Fruit fly (Drosophila melanogaster) S2 (cell line): ENCODE data around the gene EMC10.

ENCODE experiments used
- CG8478 ChIP-seq: fragments of >200 bp; optimal IDR thresholded peaks from 2 replicates; lab custom pipeline; 2018
- CTCF ChIP-seq, 2 experiments: fragments of >200 bp; optimal IDR thresholded peaks; 2 replicates each; lab custom pipeline; 2018

The EMC10 gene

DNA sequence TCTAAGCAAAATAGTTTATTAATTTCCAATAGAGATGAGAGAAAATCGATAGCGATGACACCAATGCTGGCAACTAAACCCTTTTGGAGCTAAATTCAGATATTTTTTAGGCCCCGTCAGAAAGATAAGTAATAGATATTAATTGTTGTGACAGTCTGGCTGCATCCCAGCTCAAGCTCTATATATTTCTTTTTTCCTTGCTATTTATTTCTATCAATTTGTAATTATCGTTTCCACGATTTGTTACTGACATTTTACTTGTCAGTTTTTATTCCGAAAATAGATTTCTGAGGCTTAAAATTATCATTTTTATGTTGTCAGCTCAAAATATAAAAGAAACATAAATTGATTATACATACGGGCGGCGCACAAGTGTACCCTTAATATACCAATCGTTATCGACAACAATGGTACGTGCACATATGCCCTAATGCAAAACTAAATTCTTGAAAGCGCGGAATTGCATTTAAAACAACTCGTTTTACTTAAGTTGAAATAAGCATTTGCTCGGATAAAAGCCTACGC lies 5.0 kb upstream of the EMC10 start, which contains the start of the genes CRIF and SMC5:
Gene CRIF (minus strand): TSS at position 51 of the 525 bp plus-strand sequence.
Gene SMC5 (plus strand): TSS at position 329 of the 525 bp plus-strand sequence.
- TF ChIP-seq CG8478 (lab: Kevin White, UChicago) (no peak), CTCF (optimal IDR thresholded peaks at IDR 0.05; lab: Kevin White, UChicago) (no peak)

DNA sequence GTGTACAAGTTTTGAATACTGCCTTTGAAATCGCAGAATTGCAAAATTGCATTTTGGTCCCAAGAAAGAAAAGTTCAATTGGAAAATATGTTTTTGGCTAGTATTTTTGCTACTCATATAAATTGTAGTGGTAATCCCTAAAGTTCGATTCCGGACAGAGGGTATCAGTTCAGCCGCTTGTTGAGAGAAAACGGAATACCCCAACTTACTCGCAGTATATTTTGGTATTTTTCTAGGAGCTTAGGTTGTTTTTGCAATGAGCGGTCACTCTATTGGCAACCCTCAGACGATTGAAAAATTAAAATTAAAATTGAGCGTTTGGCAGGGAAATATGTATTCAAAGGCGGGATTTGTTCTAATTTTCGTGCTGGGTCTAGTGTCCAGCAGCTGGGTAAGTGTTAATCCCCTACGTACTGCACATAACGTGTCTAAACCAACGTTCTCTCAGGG lies 390 bp downstream of the EMC10 start:
- TF ChIP-seq CG8478 (lab: Kevin White, UChicago) (no peak), CTCF (optimal IDR thresholded peaks at IDR 0.05; lab: Kevin White, UChicago) (no peak)

DNA sequence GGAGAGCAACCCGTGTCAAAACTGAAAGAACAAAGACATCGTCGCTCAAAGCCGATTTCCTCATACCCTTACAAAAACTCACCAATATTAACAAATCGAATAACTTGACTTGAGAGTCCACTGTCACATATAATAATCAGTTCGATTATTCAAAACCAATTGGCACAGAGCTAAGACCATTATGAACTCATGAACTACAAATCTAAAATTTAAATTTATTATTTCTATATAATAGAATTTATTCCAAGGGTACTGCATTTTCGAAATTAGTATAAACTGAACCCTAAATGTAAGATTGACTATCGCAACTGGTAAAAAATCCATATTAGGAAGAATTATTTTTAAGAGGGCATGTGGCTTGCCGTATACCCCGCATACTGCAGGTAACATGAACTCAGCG lies 8.1 kb downstream of the EMC10 start:
- no peak for TF ChIP-seq CTCF (optimal IDR thresholded peaks at IDR 0.05; lab: Kevin White, UChicago)
- TF ChIP-seq CG8478 (lab: Kevin White, UChicago): no peak

DNA sequence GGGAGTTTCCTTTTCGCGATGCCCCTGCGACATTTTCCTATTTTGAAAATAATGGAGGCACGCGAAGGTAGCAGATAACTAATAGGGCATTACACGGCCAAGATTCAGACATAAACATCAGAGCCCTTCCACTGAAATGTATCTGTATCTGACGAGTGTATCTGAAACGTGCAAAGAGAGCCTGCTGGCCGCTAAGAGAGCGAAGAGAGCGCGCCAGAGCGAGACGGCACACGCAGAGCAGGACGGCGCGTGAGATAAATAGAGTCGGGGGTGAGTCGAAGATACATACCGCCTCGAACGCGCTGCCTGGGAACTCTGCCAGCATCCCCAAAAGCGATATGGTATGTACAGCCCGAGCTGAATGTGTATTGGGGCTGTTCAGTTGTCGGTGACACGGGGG lies 10.8 kb downstream of the EMC10 start:
- TF ChIP-seq CG8478 (lab: Kevin White, UChicago) (no peak), CTCF (optimal IDR thresholded peaks at IDR 0.05; lab: Kevin White, UChicago) (peak in 1 of 2 experiments; percentile 3)

DNA sequence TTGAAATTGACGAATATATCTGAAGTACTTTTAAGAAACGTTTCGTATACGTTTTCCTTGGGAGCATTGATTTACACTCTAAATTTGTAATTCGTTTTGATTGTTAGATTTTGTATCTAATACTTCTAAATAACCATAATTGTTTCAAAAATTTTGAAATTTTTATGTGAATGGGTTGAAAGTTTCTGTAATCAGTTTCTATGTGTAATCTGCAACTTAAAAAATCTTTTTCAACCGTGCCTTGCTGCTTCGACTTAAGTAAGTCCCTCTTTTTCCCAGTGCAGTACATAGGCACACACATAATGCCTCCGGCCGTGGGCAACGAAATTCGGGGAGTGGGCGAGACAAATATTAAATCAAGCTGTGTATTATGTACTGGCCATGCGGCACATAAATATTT lies 11.5 kb downstream of the EMC10 start:
- TF ChIP-seq CG8478 (lab: Kevin White, UChicago) (no peak), CTCF (optimal IDR thresholded peaks at IDR 0.05; lab: Kevin White, UChicago) (no peak)

DNA sequence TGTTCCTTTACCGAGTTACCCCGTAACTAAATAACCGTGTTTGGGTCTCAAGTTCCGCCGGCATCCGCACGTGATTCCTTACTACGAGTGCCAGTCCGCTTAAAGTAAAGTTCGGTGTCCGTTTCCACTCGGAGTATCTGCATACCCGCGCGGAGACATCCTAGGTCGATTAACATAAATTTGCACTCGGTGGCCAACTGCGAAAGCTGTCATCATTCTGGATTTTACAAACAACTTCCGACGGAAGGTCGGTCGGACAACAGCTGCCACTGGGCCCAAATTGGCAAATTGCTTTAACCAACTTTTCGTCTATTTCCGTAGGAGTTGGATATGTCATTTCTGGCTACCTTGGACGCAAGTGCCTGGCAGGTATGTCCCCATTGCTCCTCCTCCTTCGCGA lies 12.6 kb downstream of the EMC10 start, which contains the start of gene TfAP-2:
Gene TfAP-2 (plus strand): TSS at position 301 of the 400 bp plus-strand sequence.
- no peak for TF ChIP-seq CTCF (optimal IDR thresholded peaks at IDR 0.05; lab: Kevin White, UChicago)
- no peak for TF ChIP-seq CG8478 (lab: Kevin White, UChicago)

DNA sequence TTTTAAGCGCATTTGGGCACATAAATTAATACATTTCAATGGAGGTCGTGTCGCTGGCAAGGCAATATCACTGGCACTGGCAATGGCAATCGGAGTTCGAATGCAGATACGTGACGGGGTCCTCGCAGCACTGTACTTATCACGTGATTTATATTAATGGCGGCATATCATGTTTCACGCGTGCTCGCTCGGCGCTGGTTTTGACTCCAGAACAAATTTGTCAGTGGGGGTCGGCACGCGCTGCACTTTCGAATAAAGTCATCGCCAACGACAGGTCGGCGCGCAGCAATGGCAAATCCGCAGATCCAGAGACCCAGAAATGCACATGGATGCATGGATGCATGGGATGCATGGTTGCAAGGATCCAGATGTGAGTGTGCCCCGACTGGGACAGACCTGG lies 17.3 kb downstream of the EMC10 start:
- TF ChIP-seq CTCF (optimal IDR thresholded peaks at IDR 0.05; lab: Kevin White, UChicago) (no peak), CG8478 (lab: Kevin White, UChicago) (no peak)

DNA sequence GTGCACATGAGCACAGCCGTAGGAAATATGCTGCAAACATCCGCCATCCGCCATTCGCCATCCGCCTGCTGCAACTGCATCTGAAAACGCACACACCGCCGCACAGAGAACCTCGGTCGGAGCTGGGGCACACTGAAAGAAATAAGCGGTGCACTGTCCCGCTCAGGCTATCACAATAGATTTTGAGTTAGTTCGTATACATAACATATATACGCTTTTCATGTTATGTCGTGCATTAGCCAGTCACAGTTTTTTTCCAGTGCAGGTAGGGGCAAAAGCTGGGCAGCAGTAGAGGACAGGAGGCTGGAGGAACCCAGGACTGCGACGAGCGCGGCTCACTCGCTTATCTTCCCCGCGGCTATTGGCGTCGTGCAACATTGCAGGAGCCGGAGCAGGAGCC lies 20.5 kb downstream of the EMC10 start:
- TF ChIP-seq CG8478 (lab: Kevin White, UChicago) (no peak), CTCF (optimal IDR thresholded peaks at IDR 0.05; lab: Kevin White, UChicago) (no peak)

DNA sequence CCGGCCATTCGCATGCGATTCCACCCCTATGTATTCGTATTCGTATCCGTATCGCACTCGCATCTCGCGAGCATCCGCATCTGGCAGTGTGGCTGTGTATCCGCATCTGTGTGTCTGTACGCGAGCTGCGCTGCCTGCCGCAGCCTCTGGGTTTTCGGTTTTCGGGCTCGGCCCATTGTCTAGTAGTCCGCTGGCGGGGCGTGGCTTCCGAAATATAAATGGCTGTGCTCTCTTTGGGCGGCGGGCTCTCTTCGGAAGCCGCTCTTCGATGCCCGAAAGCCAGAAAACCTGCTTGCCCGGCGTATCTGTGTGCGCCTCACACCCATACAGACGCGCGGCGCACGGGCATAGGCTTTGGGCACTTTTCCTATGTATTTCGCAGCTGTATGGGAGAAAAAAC lies 24.4 kb downstream of the EMC10 start:
- TF ChIP-seq CTCF (optimal IDR thresholded peaks at IDR 0.05; lab: Kevin White, UChicago) (no peak), CG8478 (lab: Kevin White, UChicago) (no peak)

DNA sequence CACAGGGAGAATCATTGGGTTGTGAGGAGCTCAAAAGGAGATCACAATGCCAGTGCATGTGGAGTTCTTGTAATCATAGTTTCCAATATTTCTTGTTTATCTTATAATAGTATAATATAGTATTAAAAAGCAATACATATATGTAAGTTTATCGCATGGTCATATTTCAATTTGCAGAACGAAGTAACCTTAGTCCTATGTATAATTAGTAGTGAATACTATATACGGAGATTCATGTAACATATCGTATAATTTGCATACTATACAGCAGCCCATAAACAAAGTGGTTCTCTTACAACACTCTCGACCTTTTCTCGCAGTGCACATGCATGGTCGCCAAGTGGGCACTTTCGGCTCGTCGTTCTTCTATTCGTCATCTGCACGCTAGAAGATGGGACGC lies 28.3 kb downstream of the EMC10 start:
- TF ChIP-seq CG8478 (lab: Kevin White, UChicago) (no peak), CTCF (optimal IDR thresholded peaks at IDR 0.05; lab: Kevin White, UChicago) (no peak)

DNA sequence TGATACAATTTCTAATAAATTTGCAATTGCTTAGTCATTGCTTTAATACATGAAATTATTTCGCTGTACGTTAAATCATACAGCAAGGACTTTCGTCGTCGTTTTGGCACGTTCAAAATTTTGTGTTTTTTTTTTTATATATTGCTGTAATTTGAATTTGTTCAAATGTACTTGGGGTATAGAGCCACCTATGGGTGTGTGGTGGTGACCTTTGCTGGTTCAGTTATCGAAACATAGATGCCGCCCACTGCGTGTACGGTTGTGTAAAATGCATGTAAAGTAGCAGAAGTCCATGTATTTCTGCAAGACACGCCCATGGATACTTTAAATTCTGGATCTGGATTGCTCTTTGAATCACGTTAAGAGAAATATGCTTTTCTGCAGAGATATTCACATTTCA lies 30.3 kb downstream of the EMC10 start:
- TF ChIP-seq CTCF (optimal IDR thresholded peaks at IDR 0.05; lab: Kevin White, UChicago): peak; percentile 99 to 100
- no peak for TF ChIP-seq CG8478 (lab: Kevin White, UChicago)

DNA sequence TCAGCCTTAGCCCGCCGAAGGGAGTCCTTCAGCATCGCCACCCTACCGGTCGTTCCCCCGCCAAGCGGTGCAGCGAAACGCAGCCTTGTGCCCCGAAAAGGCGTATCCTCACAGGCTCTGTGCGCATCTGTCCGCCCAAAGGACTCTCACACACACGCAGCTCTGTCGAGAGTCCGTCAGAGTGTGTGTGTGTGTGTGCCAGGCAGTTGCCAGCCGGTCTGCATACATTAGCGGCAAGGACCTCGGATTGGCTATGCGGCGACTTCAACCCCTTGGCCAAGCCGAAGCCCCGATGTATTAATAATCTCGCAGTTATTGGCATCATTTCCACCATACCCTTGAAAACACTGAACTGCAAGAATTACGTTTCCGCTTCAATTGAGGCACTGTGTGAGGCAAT lies 36.6 kb downstream of the EMC10 start:
- TF ChIP-seq CG8478 (lab: Kevin White, UChicago): no peak
- TF ChIP-seq CTCF (optimal IDR thresholded peaks at IDR 0.05; lab: Kevin White, UChicago): no peak

DNA sequence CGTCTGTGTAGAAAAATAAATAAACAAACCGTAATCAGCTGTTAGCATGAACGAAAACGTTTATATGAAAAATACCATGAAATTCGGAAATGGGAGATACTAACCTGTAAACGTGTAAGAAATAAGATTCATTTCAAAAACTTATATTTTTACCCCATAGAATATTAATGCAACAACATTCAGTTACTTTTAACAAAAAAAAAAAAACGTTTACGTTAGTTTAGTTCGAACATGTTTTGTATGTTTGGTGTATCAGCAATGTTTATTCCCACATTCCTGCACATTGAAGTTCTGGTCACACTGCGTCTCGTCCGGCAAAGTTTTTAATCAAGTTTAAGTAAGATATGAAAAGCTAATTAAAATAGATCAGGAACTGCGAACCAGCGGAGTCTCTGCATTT lies 43.4 kb downstream of the EMC10 start, which contains the start of the genes S1P and CG11307:
Gene S1P (minus strand): TSS at position 23 of the 400 bp plus-strand sequence.
Gene CG11307 (plus strand): TSS at position 270 of the 400 bp plus-strand sequence.
- TF ChIP-seq CTCF (optimal IDR thresholded peaks at IDR 0.05; lab: Kevin White, UChicago): no peak
- no peak for TF ChIP-seq CG8478 (lab: Kevin White, UChicago)
